Worm (Caenorhabditis elegans) whole organism, dauer: ENCODE measurements around the gene C27H6.9.
"Not testable (repeated sequence)": the region's sequence is repeated elsewhere in the genome, so short reads cannot be mapped to it uniquely, and the experiment has no call there.

Source experiments
- unc-62 ChIP-seq: sonication (generic microtip); optimal IDR thresholded peaks from 2 replicates; lab custom pipeline; 2017; ENCODE audit warnings: missing biosample characterization, missing genetic modification reagents, missing genetic modification characterization

Gene C27H6.9

ce11 chrV:9978425-9978824 is 4.2 kb upstream of the C27H6.9 start:
- TF ChIP-seq unc-62 (GFP tag; lab: Kevin White, UChicago) = no peak

DNA sequence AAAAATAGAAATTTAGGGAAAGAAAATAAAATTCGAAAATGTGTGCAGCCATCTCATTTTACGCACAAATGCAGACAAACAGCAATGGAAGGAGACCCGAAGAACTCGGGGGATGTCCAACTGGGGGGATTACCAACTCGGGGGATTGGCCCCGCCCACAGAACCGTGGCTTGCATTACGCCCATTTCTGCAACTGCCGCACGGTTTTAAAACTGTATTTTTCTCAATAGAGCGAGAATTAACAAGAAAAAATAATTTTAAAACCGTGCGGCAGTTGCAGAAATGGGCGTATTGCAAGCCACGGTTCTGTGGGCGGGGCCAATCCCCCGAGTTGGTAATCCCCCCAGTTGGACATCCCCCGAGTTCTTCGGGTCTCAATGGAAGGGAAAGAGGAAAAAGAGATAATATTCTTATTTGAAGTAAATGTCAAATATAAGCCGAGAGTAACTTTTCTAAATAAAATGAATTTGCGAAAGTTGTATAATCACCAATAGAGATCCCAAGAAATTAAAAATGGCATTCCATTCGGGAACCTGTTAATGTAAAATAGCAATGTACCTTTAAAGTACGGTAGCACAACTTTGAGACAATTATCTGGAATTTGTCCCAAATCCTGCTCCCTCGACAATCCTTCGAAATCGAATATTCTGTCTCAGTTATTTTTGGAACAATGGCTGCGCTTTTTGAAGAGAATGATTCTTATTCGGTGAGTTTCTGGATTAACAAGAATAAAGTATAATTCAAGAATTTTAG is 1.8 kb upstream of the C27H6.9 start, which contains the start of the genes ruvb-1 and tofu-1:
Gene ruvb-1, minus strand, starts transcription at position 72 of the 753 bp plus-strand sequence.
Gene tofu-1, plus strand, starts transcription at position 417 of the 753 bp plus-strand sequence.
- TF ChIP-seq unc-62 (GFP tag; lab: Kevin White, UChicago) = not testable (repeated sequence)

DNA sequence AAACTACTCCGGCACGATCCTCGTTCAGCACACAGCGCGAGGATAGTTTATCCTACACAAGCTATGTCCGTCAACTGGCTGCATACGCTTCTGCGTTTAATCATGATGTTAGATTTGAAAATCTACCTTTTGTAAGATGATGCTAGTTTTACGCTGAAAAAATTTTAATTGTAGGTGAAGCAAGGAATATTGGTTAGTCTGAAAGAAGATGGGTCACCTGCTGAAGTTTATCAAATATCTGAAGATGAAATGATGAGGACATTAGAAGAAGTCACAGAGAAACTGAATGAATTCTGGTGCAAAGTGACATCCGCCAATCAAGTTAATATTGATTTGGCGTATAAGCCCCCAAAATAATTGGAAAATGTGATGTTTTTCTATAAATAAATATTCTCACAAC is 861 bp downstream of the C27H6.9 start:
- TF ChIP-seq unc-62 (GFP tag; lab: Kevin White, UChicago) = no peak

- TF ChIP-seq unc-62 (GFP tag; lab: Kevin White, UChicago) = no peak
These were observed 2.2 kb downstream of the C27H6.9 start for ce11 chrV:9984821-9985220.

ce11 chrV:9985227-9985864 is 2.7 kb downstream of the C27H6.9 start:
- no peak for TF ChIP-seq unc-62 (GFP tag; lab: Kevin White, UChicago)

DNA sequence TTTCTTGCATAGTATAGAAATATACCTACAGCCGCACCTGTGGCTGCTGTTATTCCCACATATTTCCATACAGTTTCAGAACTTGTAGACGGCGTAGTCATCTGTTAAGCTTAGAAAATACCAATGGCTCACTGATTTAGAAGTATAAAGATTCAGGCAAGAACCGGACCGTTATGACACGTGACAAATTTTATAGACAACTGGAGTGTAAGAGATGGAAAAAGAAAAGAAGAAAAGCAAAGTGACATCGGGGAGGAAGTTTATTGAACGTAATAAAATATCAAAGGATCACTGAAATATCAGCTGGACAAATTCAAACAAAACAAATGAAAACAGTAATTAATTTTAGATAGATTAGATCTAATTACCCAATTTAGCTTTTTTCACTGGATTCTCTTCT is 3.5 kb downstream of the C27H6.9 start, which contains the start of gene rmd-2:
Gene rmd-2, minus strand, starts transcription at position 101 of the 400 bp plus-strand sequence.
- no peak for TF ChIP-seq unc-62 (GFP tag; lab: Kevin White, UChicago)

ce11 chrV:9987688-9988087 is 5.0 kb downstream of the C27H6.9 start, which contains the start of gene C27H6.8:
TSS of gene C27H6.8 (minus strand) at chrV:9987788.
- no peak for TF ChIP-seq unc-62 (GFP tag; lab: Kevin White, UChicago)

- TF ChIP-seq unc-62 (GFP tag; lab: Kevin White, UChicago) = no peak
These were observed 8.9 kb downstream of the C27H6.9 start, which contains the start of the genes rde-1 and trpp-6 for ce11 chrV:9991610-9992009. TSS of gene rde-1 (minus strand) at chrV:9991642. TSS of gene trpp-6 (plus strand) at chrV:9991895.

DNA sequence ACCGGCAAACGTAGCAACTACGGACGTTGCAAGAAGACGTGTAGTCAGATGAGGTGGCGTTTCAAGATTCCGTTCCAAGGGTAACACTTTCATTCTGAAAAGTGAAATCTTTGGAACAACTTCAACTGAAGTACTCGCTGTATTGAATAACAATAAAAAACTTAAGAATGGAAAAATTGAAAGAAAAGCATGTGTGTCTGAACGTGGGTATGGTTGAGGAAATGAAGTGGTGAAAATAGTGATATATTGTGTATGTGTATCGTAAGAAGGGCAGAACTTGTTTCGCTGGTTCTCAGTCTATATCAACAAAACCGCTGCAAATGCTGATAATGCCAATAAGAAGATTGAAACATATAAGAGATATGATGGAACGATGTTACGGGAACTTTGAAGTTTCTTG is 13.1 kb downstream of the C27H6.9 start, which contains the start of gene K08H10.6:
Gene K08H10.6, minus strand, starts transcription at position 101 of the 400 bp plus-strand sequence.
- no peak for TF ChIP-seq unc-62 (GFP tag; lab: Kevin White, UChicago)

ce11 chrV:10000760-10001159 is 18.1 kb downstream of the C27H6.9 start, which contains the start of gene K08H10.10:
TSS of gene K08H10.10 (plus strand) at chrV:10001060.
- no peak for TF ChIP-seq unc-62 (GFP tag; lab: Kevin White, UChicago)

DNA sequence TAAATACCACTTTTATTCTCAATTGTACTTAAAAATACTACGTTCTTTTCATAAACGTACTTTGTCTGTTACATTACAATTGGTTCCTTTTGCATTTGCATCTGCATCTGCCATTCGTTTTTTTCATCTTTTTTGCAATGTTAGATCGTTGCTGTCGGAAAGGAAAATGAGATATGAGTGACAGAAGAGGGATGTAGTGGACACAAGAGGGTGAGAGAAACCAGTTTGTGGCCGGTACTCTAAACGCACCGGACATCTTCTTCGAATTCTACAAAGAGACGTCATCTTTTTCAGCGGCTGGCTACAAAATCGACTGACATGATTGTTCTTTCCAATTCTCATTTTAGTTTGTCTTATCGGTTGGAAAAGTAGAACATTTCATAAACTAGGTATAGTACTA is 20.1 kb downstream of the C27H6.9 start:
- TF ChIP-seq unc-62 (GFP tag; lab: Kevin White, UChicago) = no peak

DNA sequence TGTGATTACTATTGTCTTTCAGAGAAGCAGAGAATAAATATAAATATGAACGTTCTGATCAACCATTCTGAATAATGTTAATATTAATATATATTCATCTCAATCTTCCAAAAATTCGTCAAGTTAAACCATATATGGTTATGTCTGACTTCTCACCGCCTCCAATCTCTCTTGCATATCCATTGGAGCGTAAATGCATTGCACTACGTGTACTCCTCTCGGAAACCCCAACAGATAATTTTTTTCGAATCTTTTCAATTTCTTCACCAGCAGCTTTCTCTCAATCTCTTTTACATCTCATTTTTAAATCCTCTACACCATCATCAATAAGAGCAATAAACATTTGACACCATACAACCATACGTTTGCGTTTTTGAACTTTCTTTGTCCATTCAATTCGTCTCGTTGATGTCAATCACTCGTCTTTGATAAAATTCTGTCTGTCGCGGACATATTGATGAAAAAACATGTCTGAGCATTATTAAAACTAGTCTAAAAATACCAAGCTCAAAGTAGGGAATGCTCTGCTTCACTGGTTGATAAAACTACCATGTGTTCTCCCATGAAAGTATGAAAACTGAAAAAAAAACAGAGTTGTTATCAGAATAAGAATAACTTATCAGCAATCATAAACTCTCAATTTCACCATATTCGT is 20.8 kb downstream of the C27H6.9 start:
- TF ChIP-seq unc-62 (GFP tag; lab: Kevin White, UChicago) = no peak

DNA sequence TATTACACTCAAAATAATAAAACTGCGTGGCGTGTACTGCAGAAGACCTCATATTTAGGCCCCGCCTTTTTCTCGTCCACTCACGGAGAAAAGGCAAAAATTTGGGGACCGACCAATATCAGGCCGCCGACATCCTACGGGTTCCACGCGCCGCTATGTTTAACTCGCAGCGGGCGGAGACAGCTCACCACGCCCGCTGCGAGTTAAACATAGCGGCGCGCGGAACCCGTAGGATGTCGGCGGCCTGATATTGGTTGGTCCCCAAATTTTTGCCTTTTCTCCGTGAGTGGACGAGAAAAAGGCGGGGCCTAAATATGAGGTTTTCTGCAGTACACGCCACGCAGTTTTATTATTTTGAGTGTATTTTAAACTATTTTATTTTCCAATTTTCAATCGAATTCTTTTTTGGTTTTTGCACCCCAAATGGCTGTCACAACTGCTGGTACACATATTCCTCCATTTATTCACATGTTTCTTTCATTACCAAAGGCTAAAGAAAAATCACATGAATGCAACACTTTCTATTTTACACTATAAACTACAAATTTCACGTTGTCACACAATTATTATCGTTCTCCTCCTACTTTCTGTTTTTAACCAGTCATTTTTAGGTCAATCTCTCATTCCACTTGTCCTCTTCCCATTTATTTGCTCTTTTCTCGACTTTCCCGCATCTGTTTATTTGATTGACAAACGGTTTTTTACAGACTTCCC is 21.5 kb downstream of the C27H6.9 start, which contains the start of gene uda-1:
Gene uda-1, plus strand, starts transcription at position 708 of the 714 bp plus-strand sequence.
- TF ChIP-seq unc-62 (GFP tag; lab: Kevin White, UChicago) = not testable (repeated sequence)

ce11 chrV:10006374-10006773 is 23.7 kb downstream of the C27H6.9 start:
- no peak for TF ChIP-seq unc-62 (GFP tag; lab: Kevin White, UChicago)

DNA sequence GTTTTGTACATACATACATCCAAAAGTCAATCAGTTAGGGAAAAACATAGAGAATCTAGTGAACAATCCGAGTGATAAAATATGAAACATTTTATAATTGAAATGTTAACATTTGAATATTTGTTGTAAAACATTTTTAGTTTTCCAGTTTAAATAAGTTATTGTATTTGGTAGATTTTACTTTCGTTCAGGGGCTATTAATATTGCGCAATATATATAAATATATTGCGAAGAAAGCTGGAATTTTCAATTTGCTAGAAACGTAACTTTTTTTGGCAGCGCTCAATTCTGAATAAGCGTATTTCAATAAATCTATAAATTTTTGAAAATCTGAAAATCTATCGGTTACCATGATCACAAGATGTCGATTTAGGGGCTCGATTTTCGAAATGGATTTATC is 24.8 kb downstream of the C27H6.9 start:
- no peak for TF ChIP-seq unc-62 (GFP tag; lab: Kevin White, UChicago)
